Worm (Caenorhabditis elegans) whole organism, late embryonic: ENCODE measurements around the gene F56F11.4.

ENCODE experiments used
- ama-1 ChIP-seq: fragments of 150-350 bp; optimal IDR thresholded peaks from 2 replicates; lab custom pipeline; 2014
- fkh-6 ChIP-seq: sonication (generic microtip); optimal IDR thresholded peaks from 2 replicates; lab custom pipeline; 2016; ENCODE audit warnings: missing genetic modification characterization, missing compliant biosample characterization
- hlh-30 ChIP-seq: sonication (generic microtip); optimal IDR thresholded peaks from 2 replicates; lab custom pipeline; 2017; ENCODE audit warnings: antibody characterized with exemption, missing genetic modification characterization, missing compliant biosample characterization; ENCODE audit not compliant: insufficient read depth
- pha-4 ChIP-seq: fragments of 150-350 bp; optimal IDR thresholded peaks from 2 replicates; lab custom pipeline; 2018; ENCODE audit warnings: missing biosample characterization, missing genetic modification reagents, missing genetic modification characterization
- pqm-1 ChIP-seq: sonication (generic microtip); optimal IDR thresholded peaks from 2 replicates; lab custom pipeline; 2016; ENCODE audit warnings: missing genetic modification characterization, missing compliant biosample characterization
- sdc-2 ChIP-seq: sonication (generic microtip); optimal IDR thresholded peaks from 2 replicates; lab custom pipeline; 2016; ENCODE audit warnings: missing genotype, missing genetic modification characterization, missing compliant biosample characterization
- sox-4 ChIP-seq: sonication (generic microtip); optimal IDR thresholded peaks from 2 replicates; lab custom pipeline; 2017; ENCODE audit warnings: mild to moderate bottlenecking, missing genetic modification characterization, inconsistent platforms, missing compliant biosample characterization
- unc-3 ChIP-seq, 2 experiments: fragments of 200-800 bp in 1 of 2; sonication (Bioruptor generic) in 1 of 2; sonication (generic microtip) in 1 of 2; conservative IDR thresholded peaks in 1 of 2; optimal IDR thresholded peaks in 1 of 2; 2 replicates each; pipeline versions ENCODE4 v1.3.6 to Lab custom; 2016 to 2022; ENCODE audit warnings: missing compliant biosample characterization in 2 of 2, missing genetic modification characterization in 2 of 2, missing genetic modification reagents in 1 of 2
- zip-5 ChIP-seq: sonication (generic microtip); optimal IDR thresholded peaks from 2 replicates; lab custom pipeline; 2016; ENCODE audit warnings: missing genetic modification characterization, missing compliant biosample characterization

DNA sequence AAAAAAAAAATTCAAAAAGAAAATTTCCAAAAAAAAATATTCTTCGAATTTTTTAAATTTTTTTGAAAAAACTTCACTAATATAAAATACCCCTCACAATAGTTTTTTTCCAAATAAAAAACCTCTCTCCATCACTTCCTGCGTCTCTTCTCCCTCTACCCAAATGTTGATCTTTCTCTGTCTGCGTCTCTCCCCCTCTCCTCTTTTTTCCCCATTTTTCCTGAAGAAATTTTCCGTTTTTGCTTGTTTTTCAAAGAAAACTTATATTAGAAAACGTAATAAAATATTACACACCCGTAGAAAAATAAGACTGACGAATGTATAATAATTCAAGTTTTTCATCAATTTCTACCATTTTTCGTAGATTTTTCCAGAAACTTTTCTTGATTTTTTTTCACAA lies 25.1 kb downstream of the F56F11.4 start:
- TF ChIP-seq fkh-6 (no peak), pqm-1 (tag; lab: Kevin White, UChicago) (no peak), hlh-30 (no peak), pha-4 (tag; lab: Kevin White, UChicago) (no peak), ama-1 (lab: Kevin White, UChicago) (no peak), sox-4 (tag; lab: Kevin White, UChicago) (no peak), sdc-2 (no peak), unc-3 (GFP tag; conservative IDR thresholded peaks at IDR 0.05; lab: Robert Waterston, UW) (no peak), unc-3 (tag; optimal IDR thresholded peaks at IDR 0.05; lab: Kevin White, UChicago) (no peak), zip-5 (tag; lab: Kevin White, UChicago) (no peak)
